Fruit fly (Drosophila melanogaster): ENCODE measurements around the gene CG33178.

Gene CG33178

dm6 chrX:15085777-15086510, 3.3 kb downstream of the CG33178 start, which contains the start of the genes CG15027 and Dbct (continued):
- TF ChIP-seq caup (GFP tag; optimal IDR thresholded peaks at IDR 0.05; ENCODE audit: severe bottlenecking) = peak; percentile 4
- TF ChIP-seq Asciz (GFP tag; optimal IDR thresholded peaks at IDR 0.05) = peak; percentile 17
- TF ChIP-seq CG1602 (GFP tag; optimal IDR thresholded peaks at IDR 0.05) = peak; percentile 55
- no peak for TF ChIP-seq CG6683 (GFP tag; optimal IDR thresholded peaks at IDR 0.05)
- peak; percentile 37 for TF ChIP-seq CG30020 (tag; optimal IDR thresholded peaks at IDR 0.05)
- peak; percentile 53 for TF ChIP-seq CG18599 (GFP tag; optimal IDR thresholded peaks at IDR 0.05)
- TF ChIP-seq sob (GFP tag; IDR thresholded peaks at IDR 0.05) = peak; percentile 63
- TF ChIP-seq HmgZ (tag; optimal IDR thresholded peaks at IDR 0.05) = peak; percentile 84
- no peak for TF ChIP-seq pan (optimal IDR thresholded peaks at IDR 0.05)
- TF ChIP-seq pan (GFP tag; optimal IDR thresholded peaks at IDR 0.05 in 1 of 2, IDR thresholded peaks at IDR 0.05 in 1 of 2) = peak in 1 of 2 experiments; percentile 73
- peak; percentile 27 for TF ChIP-seq CG4617 (GFP tag; optimal IDR thresholded peaks at IDR 0.05; ENCODE audit: borderline replicate concordance)
- peak; percentile 28 for TF ChIP-seq org-1 (GFP tag; optimal IDR thresholded peaks at IDR 0.05)
- no peak for TF ChIP-seq bowl (GFP tag; IDR thresholded peaks at IDR 0.05)
- peak; percentile 74 for TF ChIP-seq CG6272 (GFP tag; IDR thresholded peaks at IDR 0.05)
- no peak for TF ChIP-seq CG7928 (GFP tag; optimal IDR thresholded peaks at IDR 0.05)
- peak; percentile 64 for TF ChIP-seq danr (GFP tag; IDR thresholded peaks at IDR 0.05)
- peak; percentile 55 for TF ChIP-seq CG10147 (GFP tag; optimal IDR thresholded peaks at IDR 0.05)
- no peak for TF ChIP-seq pfk (GFP tag; optimal IDR thresholded peaks at IDR 0.05)
- TF ChIP-seq pita (GFP tag; optimal IDR thresholded peaks at IDR 0.05) = no peak
- no peak for TF ChIP-seq CG17568 (GFP tag; optimal IDR thresholded peaks at IDR 0.05)
- no peak for TF ChIP-seq Hr78 (GFP tag; optimal IDR thresholded peaks at IDR 0.05)
- peak; percentile 74 for TF ChIP-seq CG7372 (GFP tag; IDR thresholded peaks at IDR 0.05)
- peak; percentile 67 for TF ChIP-seq CG14441 (GFP tag; IDR thresholded peaks at IDR 0.05)
- peak; percentile 5 for TF ChIP-seq scrt (GFP tag; optimal IDR thresholded peaks at IDR 0.05)
- no peak for TF ChIP-seq schlank (tag; optimal IDR thresholded peaks at IDR 0.05)
- TF ChIP-seq CG12219 (GFP tag; optimal IDR thresholded peaks at IDR 0.05) = no peak
- peak; percentile 74 for TF ChIP-seq CG9817 (tag; optimal IDR thresholded peaks at IDR 0.05)
- no peak for TF ChIP-seq Hsf (GFP tag; optimal IDR thresholded peaks at IDR 0.05)
- TF ChIP-seq Hr51 (GFP tag; optimal IDR thresholded peaks at IDR 0.05) = peak in 1 of 2 experiments; percentile 66
- TF ChIP-seq en (GFP tag; optimal IDR thresholded peaks at IDR 0.05) = no peak
- 0 out of 3 replicates have a peak, but pooled peaks have one; percentile 21 for TF ChIP-seq CG2889 (GFP tag; IDR thresholded peaks at IDR 0.05)
- TF ChIP-seq Atf3 (GFP tag; optimal IDR thresholded peaks at IDR 0.05) = no peak
- TF ChIP-seq ap (GFP tag; IDR thresholded peaks at IDR 0.05) = 0 out of 2 replicates have a peak, but pooled peaks have one; percentile 29
- TF ChIP-seq Camta (GFP tag; optimal IDR thresholded peaks at IDR 0.05) = no peak
- TF ChIP-seq CG4282 (GFP tag; optimal IDR thresholded peaks at IDR 0.05) = no peak
- peak; percentile 35 for TF ChIP-seq CG3281 (GFP tag; optimal IDR thresholded peaks at IDR 0.05)
- no peak for TF ChIP-seq CG5953 (GFP tag; IDR thresholded peaks at IDR 0.05)
- TF ChIP-seq Awh (GFP tag; IDR thresholded peaks at IDR 0.05) = 0 out of 2 replicates have a peak, but pooled peaks have one; percentile 35
- peak; percentile 71 for TF ChIP-seq CG14710 (tag; optimal IDR thresholded peaks at IDR 0.05)
- TF ChIP-seq Adf1 (GFP tag; IDR thresholded peaks at IDR 0.05) = peak; percentile 29; the same call in 1 of the 2 replicates
- no peak for TF ChIP-seq CG1647 (GFP tag; optimal IDR thresholded peaks at IDR 0.05)
- peak; percentile 48 for TF ChIP-seq Abd-B (GFP tag; optimal IDR thresholded peaks at IDR 0.05)
- TF ChIP-seq vfl (GFP tag; optimal IDR thresholded peaks at IDR 0.05) = peak; percentile 35
- TF ChIP-seq CG8478 (optimal IDR thresholded peaks at IDR 0.05) = no peak
- no peak for TF ChIP-seq CG3163 (GFP tag; optimal IDR thresholded peaks at IDR 0.05)
- TF ChIP-seq chinmo (GFP tag; IDR thresholded peaks at IDR 0.05; ENCODE audit: partially characterized antibody) = 0 out of 4 replicates have a peak, but pooled peaks have one; percentile 62
- TF ChIP-seq CG12071 (GFP tag; optimal IDR thresholded peaks at IDR 0.05) = no peak
- peak; percentile 42 for TF ChIP-seq Meics (GFP tag; optimal IDR thresholded peaks at IDR 0.05)
- TF ChIP-seq nmo (GFP tag; optimal IDR thresholded peaks at IDR 0.05) = peak; percentile 78

Data from whole organism, embryonic.